Fruit fly (Drosophila melanogaster) whole organism: ENCODE data around the gene witty.

ENCODE experiments used
- CG8478 ChIP-seq: fragments of >200 bp; optimal IDR thresholded peaks from 2 replicates; lab custom pipeline; 2018; ENCODE audit warnings: inconsistent platforms
- Dll ChIP-seq: fragments of >200 bp; optimal IDR thresholded peaks from 2 replicates; lab custom pipeline; 2017
- EcR ChIP-seq, 2 experiments: fragments of >200 bp; optimal IDR thresholded peaks; 2 replicates each; lab custom pipeline; 2017; ENCODE audit warnings: missing biosample characterization in 2 of 2, missing genetic modification characterization in 2 of 2, missing genetic modification reagents in 2 of 2
- pan ChIP-seq: fragments of >200 bp; optimal IDR thresholded peaks from 2 replicates; lab custom pipeline; 2017
- psq ChIP-seq: fragments of >200 bp; optimal IDR thresholded peaks from 2 replicates; lab custom pipeline; 2017
- usp ChIP-seq: fragments of >200 bp; optimal IDR thresholded peaks from 2 replicates; lab custom pipeline; 2017; ENCODE audit warnings: missing biosample characterization, missing genetic modification characterization, mixed read lengths

Gene witty

DNA sequence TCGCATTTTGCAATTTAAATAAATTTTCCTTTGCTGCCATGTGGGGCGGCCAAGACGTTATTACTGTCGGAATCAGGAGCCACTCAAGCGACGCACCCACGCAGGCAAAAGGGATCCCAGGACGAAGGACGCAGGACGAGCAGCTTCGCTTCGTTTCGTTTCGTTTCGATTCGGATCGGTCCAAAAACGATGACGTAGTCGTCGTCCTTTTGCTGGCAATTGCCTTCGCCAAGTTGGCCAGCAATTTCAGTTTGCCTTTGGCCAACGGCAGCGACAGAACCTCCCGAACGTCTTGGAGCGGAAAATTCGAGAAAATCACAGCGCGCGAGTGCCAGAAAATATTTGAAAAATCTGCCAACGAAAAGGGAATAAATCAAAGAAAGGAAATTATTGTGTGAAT, at the start of gene witty:
TSS of gene witty (plus strand) at position 249 of the 400 bp plus-strand sequence.
- no peak for TF ChIP-seq usp (GFP tag; lab: Kevin White, UChicago)
- TF ChIP-seq Dll (lab: Kevin White, UChicago) = no peak
- TF ChIP-seq CG8478 = no peak
- TF ChIP-seq psq (lab: Kevin White, UChicago) = no peak
- no peak for TF ChIP-seq pan
- TF ChIP-seq EcR (GFP tag; optimal IDR thresholded peaks at IDR 0.05; lab: Kevin White, UChicago) = no peak

DNA sequence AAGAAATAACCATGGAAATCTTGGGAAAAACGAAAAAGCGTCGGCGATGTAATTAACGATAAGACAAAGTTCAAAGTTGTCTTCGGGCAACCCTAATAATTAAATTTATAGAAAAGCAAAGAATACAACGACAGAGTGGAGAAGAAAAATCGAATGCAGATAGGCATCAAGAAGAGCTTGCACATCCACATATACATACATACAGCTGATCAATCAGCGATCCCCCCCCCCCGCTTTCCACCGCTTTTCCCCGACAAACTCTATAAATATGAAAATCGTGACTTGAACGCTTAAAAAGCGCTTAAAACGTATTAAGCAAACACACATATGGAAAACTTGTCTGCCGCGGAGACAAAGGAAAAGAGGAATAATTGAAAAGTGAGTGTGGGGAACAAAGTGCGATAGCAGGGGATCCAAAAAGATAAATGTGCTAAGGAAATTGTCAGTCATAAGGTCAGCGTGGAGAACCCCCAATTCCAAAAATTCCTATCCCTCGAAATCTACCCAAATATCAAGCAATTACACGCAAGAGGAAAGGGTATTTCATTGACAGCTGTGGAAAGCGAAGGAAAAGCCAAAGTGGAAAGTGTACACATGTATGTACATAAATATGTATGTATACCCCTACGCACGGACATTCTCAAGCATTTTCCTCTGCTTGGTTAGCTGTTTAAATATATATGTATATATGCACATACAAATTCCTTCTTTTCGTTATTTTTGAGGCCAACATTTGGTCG, 48.6 kb upstream of the witty start:
- TF ChIP-seq pan (no peak), Dll (lab: Kevin White, UChicago) (no peak), CG8478 (no peak), usp (GFP tag; lab: Kevin White, UChicago) (no peak), EcR (GFP tag; optimal IDR thresholded peaks at IDR 0.05; lab: Kevin White, UChicago) (no peak), psq (lab: Kevin White, UChicago) (no peak)

DNA sequence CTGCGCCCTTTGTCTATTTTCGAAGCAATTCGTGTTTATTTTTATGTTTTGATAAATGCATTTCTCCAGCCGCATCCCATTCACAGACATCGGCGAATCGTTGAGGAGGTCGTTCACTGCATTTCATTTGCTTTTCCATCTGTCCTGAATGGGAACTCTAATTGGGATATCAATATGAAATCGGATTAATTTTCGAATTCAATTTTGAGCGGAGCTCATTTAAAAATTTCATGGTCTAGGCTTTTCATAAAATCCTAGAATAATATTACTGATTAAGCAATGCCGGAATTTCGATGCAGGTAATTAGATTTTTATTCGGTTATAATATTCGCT, 48.0 kb upstream of the witty start:
- TF ChIP-seq usp (GFP tag; lab: Kevin White, UChicago) = no peak

DNA sequence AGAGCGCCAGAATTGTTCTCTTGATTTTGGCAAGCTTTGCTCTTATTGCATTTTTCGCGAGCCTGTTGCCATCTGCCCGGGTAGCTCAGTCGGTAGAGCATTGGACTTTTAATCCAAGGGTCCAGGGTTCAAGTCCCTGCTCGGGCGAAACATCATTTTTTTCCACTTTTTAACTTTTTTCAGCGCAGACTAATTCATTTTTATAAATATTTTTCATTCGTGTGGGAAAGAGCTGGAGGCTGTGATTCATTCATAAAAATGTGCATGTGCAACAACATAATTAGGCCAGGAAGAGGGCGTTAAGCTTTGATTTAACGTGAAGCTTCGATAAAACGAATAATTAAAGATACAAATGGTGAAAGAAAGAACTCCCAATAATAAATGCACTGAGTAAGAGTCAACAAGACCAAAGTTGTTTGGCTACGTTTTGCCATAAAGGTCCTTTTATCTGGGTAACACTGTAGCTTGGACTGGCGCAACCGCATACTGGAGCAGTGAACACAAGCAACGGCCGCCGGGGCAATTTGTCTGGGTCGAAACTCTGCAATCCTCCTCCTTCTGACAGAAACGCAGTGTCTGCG, 47.3 kb upstream of the witty start:
- TF ChIP-seq usp (GFP tag; lab: Kevin White, UChicago) = no peak
- no peak for TF ChIP-seq CG8478
- no peak for TF ChIP-seq pan
- no peak for TF ChIP-seq EcR (GFP tag; optimal IDR thresholded peaks at IDR 0.05; lab: Kevin White, UChicago)
- no peak for TF ChIP-seq psq (lab: Kevin White, UChicago)
- no peak for TF ChIP-seq Dll (lab: Kevin White, UChicago)

- no peak for TF ChIP-seq pan
- no peak for TF ChIP-seq usp (GFP tag; lab: Kevin White, UChicago)
- TF ChIP-seq Dll (lab: Kevin White, UChicago) = no peak
- no peak for TF ChIP-seq psq (lab: Kevin White, UChicago)
- TF ChIP-seq CG8478 = no peak
- no peak for TF ChIP-seq EcR (GFP tag; optimal IDR thresholded peaks at IDR 0.05; lab: Kevin White, UChicago)
Observed at dm6 chr2L:8292159-8292887, 45.8 kb upstream of the witty start.

DNA sequence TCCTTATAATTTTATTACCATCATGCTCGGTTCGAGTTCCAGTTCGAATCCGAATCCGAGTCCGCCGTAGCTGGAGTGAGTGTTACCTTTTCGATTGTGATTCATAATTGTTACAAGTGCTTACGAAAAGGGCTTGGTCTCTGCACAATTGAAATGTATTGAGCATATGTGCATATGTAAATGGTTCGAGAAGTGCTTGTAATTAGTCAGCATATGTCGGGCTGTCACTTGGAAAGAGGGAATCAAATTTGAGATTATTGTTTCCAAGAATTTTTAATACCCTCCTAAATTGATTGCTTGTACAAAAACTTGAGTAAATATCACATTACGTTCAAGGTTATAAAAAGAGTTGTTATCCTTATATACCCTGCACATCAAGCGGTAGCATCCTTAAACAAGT, 44.6 kb upstream of the witty start:
- TF ChIP-seq CG8478 (no peak), pan (no peak), EcR (GFP tag; optimal IDR thresholded peaks at IDR 0.05; lab: Kevin White, UChicago) (no peak), Dll (lab: Kevin White, UChicago) (no peak), usp (GFP tag; lab: Kevin White, UChicago) (no peak)

DNA sequence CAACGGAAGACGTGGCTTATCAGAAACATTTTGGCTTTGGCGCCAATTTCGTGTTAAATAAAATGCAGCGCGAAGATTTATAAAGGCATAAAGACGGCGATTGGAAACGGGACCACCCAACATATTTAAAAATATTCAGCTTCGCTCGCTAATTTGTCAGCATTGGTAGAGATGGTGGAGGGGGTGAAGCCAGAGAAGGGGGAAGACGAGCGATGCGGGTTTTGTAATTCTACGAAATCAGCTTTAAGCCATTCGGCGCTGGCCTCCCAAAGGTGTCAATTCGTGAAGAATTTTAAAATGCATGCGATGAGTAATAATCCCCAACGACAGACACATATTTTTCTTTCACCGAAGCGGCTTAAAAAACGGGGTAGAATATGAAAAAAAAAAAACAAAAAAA, 44.0 kb upstream of the witty start:
- no peak for TF ChIP-seq CG8478
- TF ChIP-seq Dll (lab: Kevin White, UChicago) = no peak
- TF ChIP-seq pan = no peak
- TF ChIP-seq psq (lab: Kevin White, UChicago) = no peak
- TF ChIP-seq usp (GFP tag; lab: Kevin White, UChicago) = no peak
- no peak for TF ChIP-seq EcR (GFP tag; optimal IDR thresholded peaks at IDR 0.05; lab: Kevin White, UChicago)

DNA sequence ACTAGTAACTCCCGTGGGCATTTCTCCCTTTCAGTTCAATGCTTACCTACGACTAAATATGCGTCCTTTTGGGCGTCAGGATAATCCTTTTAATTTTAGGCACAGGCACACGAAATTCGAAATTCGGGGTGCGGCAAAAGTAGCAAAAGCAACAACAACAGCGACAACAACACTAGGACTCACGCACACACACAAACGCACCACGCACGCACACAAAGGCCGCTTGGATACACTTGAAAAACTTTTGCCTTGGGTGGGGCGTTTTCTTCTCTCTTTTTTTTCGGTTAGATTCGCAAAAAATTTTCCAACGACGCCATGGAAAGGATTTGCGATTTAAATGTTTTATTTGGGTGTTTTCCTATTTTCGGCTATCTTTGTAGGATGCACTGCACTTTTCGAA, 41.7 kb upstream of the witty start:
- TF ChIP-seq CG8478 = no peak
- TF ChIP-seq EcR (GFP tag; optimal IDR thresholded peaks at IDR 0.05; lab: Kevin White, UChicago) = no peak
- TF ChIP-seq Dll (lab: Kevin White, UChicago) = no peak
- no peak for TF ChIP-seq pan
- no peak for TF ChIP-seq psq (lab: Kevin White, UChicago)
- no peak for TF ChIP-seq usp (GFP tag; lab: Kevin White, UChicago)

dm6 chr2L:8297070-8297469, 41.0 kb upstream of the witty start:
- TF ChIP-seq pan (no peak), usp (GFP tag; lab: Kevin White, UChicago) (no peak), psq (lab: Kevin White, UChicago) (no peak), Dll (lab: Kevin White, UChicago) (no peak)

dm6 chr2L:8299194-8299811, 38.8 kb upstream of the witty start:
- TF ChIP-seq psq (lab: Kevin White, UChicago) = no peak

DNA sequence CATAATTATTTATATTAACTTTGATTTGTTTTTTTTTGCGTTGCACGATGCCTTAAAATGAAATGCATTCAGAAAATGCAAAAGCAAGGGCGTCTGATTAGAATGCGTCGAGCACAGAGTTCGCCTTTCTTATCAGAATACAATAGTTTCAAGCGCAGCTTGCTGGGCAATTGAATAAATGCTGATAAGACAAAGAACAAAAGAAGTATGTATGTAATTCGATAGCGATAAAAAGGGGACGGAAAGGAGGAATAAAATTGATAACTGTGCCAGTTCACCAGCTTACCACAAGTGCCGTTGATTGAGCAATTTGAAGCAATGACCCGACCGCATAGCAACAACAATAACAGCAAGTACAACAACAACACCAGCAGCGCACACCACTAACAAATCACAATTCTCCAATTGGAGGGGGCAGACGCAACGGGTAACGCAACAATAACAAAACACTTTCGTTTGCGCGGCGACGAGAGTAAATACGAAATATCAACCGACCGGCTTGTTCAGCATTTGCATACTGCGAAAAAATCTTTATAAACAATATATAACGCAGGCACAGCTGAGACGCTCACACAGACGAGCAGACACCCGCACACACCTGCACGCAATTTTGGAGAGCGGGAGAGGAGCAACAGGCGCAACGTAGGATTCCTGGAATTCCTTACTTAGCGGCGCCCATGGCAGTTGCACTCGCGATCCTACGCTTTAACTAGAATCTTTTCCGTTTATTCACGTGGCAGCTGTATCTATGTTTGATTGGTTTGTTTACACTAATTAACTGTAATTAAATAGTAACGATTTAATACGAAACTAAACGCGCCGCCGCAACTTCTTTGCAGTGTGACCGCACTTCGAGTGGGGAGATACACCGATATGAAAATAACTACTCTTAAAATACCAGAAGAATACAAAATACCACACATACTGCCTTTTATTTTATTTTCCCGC, 37.6 kb upstream of the witty start, which contains the start of gene Btk:
TSS of gene Btk (minus strand) at position 860 of the 948 bp plus-strand sequence.
- TF ChIP-seq psq (lab: Kevin White, UChicago) = no peak
- TF ChIP-seq Dll (lab: Kevin White, UChicago) = no peak
- TF ChIP-seq EcR (GFP tag; optimal IDR thresholded peaks at IDR 0.05; lab: Kevin White, UChicago) = peak in 1 of 2 experiments; percentile 25
